Fruit fly (Drosophila melanogaster): ENCODE measurements around the gene Lip1.

DNA sequence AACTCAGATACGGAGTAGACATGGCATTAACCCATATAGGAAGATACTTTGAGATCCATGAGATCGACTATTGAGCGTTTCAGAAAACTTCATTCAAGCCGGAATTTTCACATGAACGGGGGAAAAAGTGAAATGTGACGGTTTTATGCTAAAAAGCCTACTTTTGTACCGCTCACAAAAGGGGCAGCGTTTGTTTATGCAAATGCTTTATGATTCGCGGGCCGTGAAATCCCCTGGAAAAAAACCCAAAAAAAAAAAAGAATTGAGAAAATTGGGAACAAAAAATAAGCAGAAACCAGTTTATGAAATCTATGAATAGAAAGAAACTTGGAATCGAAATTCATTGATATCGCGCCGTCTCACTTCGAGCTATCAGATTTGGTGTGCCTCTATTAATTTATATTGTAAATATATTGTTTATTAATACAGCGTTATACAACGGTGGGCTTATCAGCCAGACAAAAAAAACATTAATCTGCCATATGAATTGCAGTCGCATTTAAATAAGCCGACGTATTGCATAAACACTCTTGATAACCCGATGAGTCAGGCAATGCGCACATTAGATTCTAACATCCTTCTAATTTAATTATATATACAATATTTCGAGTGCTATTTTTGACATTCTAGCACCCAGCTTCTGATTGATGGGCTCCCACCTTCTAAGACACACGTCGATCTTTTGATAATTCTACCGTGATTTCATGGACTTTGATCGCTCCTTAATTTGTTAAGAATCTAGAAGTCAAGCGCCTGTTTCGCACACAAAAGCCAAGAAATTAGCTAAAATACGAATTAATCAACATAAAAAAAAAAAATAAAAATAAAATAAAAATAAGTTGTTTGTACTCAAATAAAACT, 48.5 kb upstream of the Lip1 start:
- TF ChIP-seq CG8478 (optimal IDR thresholded peaks at IDR 0.05) (no peak), CTCF (optimal IDR thresholded peaks at IDR 0.05) (no peak)
